Fruit fly (Drosophila melanogaster): ENCODE results near the gene CG3448.

The CG3448 gene

dm6 chr3L:9420819-9421130 lies 30.6 kb downstream of the CG3448 start:
- TF ChIP-seq Myc (optimal IDR thresholded peaks at IDR 0.05) (no peak), insv (optimal IDR thresholded peaks at IDR 0.05) (no peak), psq (optimal IDR thresholded peaks at IDR 0.05) (no peak), ttk (optimal IDR thresholded peaks at IDR 0.05) (no peak), Sin3A (optimal IDR thresholded peaks at IDR 0.05) (no peak), h (optimal IDR thresholded peaks at IDR 0.05) (no peak)

DNA sequence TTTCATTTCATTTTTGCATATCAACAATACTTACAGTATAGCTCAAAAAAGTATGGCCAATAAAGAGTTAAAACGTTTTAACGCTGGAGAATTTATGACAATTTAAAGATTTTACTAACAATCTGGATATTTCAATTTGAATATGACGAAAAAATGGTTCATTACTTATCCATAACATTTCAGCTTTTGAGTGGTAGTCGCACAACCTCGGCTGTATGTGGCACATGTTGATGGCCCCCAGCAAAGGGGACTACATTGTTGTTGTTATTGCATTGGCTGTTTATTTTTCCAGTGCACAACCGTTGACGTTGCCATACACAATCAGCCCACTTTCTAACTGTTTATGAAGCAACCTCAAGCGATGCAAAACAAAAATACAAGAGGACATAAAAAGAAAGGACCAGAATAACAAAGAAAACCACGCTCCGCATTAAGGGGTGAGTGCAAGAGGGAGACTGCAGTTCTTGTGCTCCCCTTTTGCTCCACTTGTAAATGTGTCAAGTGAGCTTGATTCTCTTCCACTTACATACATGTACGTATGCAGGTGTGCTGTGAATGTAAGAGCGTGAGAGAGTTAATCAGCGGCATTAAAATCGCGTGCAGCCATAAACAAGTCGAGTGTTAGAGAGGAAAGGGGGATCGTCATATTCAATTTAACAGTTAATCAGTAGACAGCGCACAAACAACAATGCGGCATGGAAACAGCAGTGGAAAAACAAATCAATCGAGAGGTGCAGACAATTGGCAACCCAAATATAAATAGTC lies 31.1 kb downstream of the CG3448 start:
- no peak for TF ChIP-seq h (optimal IDR thresholded peaks at IDR 0.05)
- no peak for TF ChIP-seq insv (optimal IDR thresholded peaks at IDR 0.05)
- TF ChIP-seq Myc (optimal IDR thresholded peaks at IDR 0.05), result no peak
- TF ChIP-seq ttk (optimal IDR thresholded peaks at IDR 0.05), result no peak
- TF ChIP-seq psq (optimal IDR thresholded peaks at IDR 0.05), result no peak

dm6 chr3L:9419328-9419727 lies 32.0 kb downstream of the CG3448 start:
- TF ChIP-seq Myc (optimal IDR thresholded peaks at IDR 0.05) (no peak), insv (optimal IDR thresholded peaks at IDR 0.05) (no peak), h (optimal IDR thresholded peaks at IDR 0.05) (no peak), Sin3A (optimal IDR thresholded peaks at IDR 0.05) (no peak), ttk (optimal IDR thresholded peaks at IDR 0.05) (no peak)

DNA sequence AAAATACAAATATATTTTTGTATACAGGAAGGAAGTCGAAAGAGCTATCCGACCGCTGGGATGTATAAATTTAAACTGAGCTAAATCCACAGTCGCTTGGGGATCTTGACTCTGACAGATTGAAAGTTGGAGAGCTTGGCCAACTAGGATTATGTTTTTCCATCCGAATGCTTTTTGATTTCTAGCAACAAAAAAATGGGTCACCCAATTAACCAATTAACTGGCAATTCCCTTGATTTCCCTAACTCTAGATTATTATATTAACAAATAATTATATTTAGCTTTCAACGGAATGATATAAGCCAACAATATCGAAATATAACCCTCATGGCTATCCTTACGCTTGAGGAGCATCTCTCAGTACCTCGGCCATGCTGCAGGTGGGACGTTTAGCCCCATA lies 34.1 kb downstream of the CG3448 start, which contains the start of gene CG3982:
Gene CG3982, minus strand, starts transcription at position 101 of the 400 bp plus-strand sequence.
- TF ChIP-seq Sin3A (optimal IDR thresholded peaks at IDR 0.05), result no peak
- TF ChIP-seq insv (optimal IDR thresholded peaks at IDR 0.05), result no peak
- TF ChIP-seq psq (optimal IDR thresholded peaks at IDR 0.05), result no peak
- TF ChIP-seq h (optimal IDR thresholded peaks at IDR 0.05), result no peak
- no peak for TF ChIP-seq Myc (optimal IDR thresholded peaks at IDR 0.05)
- TF ChIP-seq ttk (optimal IDR thresholded peaks at IDR 0.05), result no peak

DNA sequence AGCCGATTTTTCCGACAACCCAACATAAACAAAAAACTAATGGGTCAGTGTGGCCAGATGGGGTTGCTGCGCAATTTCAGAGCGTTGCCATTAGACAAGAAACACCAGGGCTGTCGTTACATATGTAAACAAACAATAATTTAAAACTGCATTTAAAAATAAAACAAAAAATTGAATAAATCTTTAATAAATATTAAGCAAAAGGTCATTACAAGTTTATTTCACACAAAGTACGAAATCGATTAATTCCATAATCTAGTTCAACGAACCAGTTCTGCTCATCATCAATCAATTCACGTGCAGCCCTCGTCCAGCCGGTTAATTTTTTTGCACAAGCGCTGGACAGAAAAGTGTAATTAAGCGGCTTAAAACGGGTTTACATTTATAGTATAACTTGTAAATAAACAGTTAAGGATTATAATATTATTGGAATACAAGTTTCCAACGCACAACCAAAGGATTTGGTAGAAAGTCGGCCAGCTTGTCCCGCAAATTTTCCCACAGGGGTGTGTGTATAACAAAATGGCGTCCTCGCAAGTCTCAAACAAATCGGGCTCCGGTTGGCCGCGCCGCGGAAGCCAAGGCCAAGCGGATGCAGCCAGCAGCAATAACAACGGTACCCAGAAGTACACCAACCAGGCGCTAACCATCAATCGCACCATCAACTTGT lies 40.5 kb downstream of the CG3448 start, which contains the start of the genes CG4022 and Cpsf5:
Gene CG4022, minus strand, starts transcription at position 79 of the 670 bp plus-strand sequence.
Gene Cpsf5, plus strand, starts transcription at position 285 of the 670 bp plus-strand sequence.
- no peak for TF ChIP-seq psq (optimal IDR thresholded peaks at IDR 0.05)
- no peak for TF ChIP-seq h (optimal IDR thresholded peaks at IDR 0.05)
- no peak for TF ChIP-seq Myc (optimal IDR thresholded peaks at IDR 0.05)
- no peak for TF ChIP-seq ttk (optimal IDR thresholded peaks at IDR 0.05)
- no peak for TF ChIP-seq insv (optimal IDR thresholded peaks at IDR 0.05)
- no peak for TF ChIP-seq Sin3A (optimal IDR thresholded peaks at IDR 0.05)

DNA sequence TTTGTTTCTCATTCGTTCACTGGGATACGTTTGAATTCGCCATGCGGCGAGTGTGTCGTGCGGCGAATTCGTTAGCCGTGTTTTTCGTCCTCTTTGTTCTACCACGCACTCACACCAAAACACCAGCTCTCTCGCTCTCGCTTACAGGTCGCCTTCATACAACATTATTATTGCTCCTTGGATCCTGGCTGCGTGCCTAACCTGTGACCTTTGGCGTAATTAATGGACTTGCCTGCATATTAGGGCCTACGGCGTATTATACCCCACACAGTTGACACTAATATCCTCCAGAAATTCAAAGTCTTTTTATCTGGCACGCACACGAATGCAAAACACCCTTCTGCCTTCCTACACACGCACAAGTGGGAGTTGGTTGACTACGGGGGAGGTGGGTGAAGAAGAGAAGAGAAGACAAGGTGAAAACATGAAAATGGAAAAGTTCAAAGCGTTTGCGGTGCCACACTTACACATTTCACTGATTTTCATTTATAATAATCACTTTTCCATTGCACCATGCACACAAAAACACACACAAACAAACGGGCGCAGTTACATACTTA lies 41.3 kb downstream of the CG3448 start:
- TF ChIP-seq Sin3A (optimal IDR thresholded peaks at IDR 0.05) (no peak), ttk (optimal IDR thresholded peaks at IDR 0.05) (no peak), Myc (optimal IDR thresholded peaks at IDR 0.05) (no peak), psq (optimal IDR thresholded peaks at IDR 0.05) (no peak), h (optimal IDR thresholded peaks at IDR 0.05) (no peak), insv (optimal IDR thresholded peaks at IDR 0.05) (no peak)

- no peak for TF ChIP-seq Sin3A (optimal IDR thresholded peaks at IDR 0.05)
- TF ChIP-seq Myc (optimal IDR thresholded peaks at IDR 0.05), result no peak
- no peak for TF ChIP-seq ttk (optimal IDR thresholded peaks at IDR 0.05)
- TF ChIP-seq psq (optimal IDR thresholded peaks at IDR 0.05), result no peak
- no peak for TF ChIP-seq insv (optimal IDR thresholded peaks at IDR 0.05)
- no peak for TF ChIP-seq h (optimal IDR thresholded peaks at IDR 0.05)
Measured at dm6 chr3L:9404497-9404896, 46.9 kb downstream of the CG3448 start, which contains the start of gene Cpr67B. Gene Cpr67B, plus strand, starts transcription at chr3L:9404797.

dm6 chr3L:9402157-9402890 lies 49.0 kb downstream of the CG3448 start, which contains the start of gene eIF4E1:
Gene eIF4E1, minus strand, starts transcription at chr3L:9402460.
- no peak for TF ChIP-seq h (optimal IDR thresholded peaks at IDR 0.05)

- no peak for TF ChIP-seq h (optimal IDR thresholded peaks at IDR 0.05)
- no peak for TF ChIP-seq Sin3A (optimal IDR thresholded peaks at IDR 0.05)
- TF ChIP-seq Myc (optimal IDR thresholded peaks at IDR 0.05), result no peak
- no peak for TF ChIP-seq psq (optimal IDR thresholded peaks at IDR 0.05)
- TF ChIP-seq ttk (optimal IDR thresholded peaks at IDR 0.05), result no peak
- TF ChIP-seq insv (optimal IDR thresholded peaks at IDR 0.05), result no peak
Measured at dm6 chr3L:9401354-9402156, 49.8 kb downstream of the CG3448 start.

DNA sequence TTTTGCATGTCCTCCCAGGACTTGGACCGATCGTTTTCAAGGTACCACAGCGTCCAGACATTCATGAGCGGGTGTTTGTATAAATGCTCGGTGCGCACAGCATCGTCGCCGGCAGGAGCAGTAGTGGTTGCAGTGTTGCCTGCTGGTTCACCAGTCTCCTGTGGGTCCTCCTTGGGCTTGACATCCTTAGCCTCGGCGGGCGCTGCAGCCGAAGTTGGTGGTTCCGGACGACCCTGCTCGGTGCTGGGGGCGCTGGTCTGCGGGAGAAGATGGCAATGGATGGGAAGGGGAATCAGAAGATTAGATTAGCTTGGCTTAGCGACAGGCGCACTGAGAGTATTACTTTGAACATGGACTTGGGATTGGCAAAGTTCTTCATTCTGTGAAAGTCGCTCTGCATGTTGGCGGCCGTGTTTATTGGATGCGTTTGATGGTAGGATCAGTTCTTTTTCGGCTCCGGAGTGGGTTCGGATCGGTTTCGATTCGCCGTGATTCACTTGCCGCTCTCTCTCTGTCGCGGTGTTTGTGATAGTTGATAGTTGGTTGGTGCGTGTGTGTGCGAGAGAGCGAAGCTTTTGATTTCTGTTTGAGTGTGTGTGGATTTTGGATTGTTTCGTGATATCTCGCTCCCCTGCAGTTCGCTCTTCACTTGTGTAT lies 50.5 kb downstream of the CG3448 start:
- TF ChIP-seq Myc (optimal IDR thresholded peaks at IDR 0.05) (no peak), ttk (optimal IDR thresholded peaks at IDR 0.05) (no peak), h (optimal IDR thresholded peaks at IDR 0.05) (no peak), Sin3A (optimal IDR thresholded peaks at IDR 0.05) (no peak), insv (optimal IDR thresholded peaks at IDR 0.05) (no peak), psq (optimal IDR thresholded peaks at IDR 0.05) (no peak)

Data from Kc167 (cell line).